Fruit fly (Drosophila melanogaster) whole organism, embryonic: ENCODE data around the gene Kah.

ENCODE experiments used
- Abd-B ChIP-seq: fragments of 200-800 bp; sonication (Bioruptor generic); optimal IDR thresholded peaks from 2 replicates; lab custom pipeline; 2018; ENCODE audit warnings: missing biosample characterization, mild to moderate bottlenecking, missing genetic modification characterization, moderate library complexity
- CG10267 ChIP-seq: fragments of 200-800 bp; sonication (Bioruptor generic); optimal IDR thresholded peaks from 2 replicates; lab custom pipeline; 2018; ENCODE audit warnings: missing biosample characterization, mild to moderate bottlenecking, missing genetic modification characterization, moderate library complexity
- CG10274 ChIP-seq: fragments of 200-800 bp; sonication (Bioruptor generic); optimal IDR thresholded peaks from 3 replicates; lab custom pipeline; 2017; ENCODE audit warnings: missing biosample characterization, mild to moderate bottlenecking, missing genetic modification characterization
- CG10321 ChIP-seq: fragments of 200-800 bp; sonication (Bioruptor generic); IDR thresholded peaks from 2 replicates; pipeline ENCODE4 v1.3.6; 2022; ENCODE audit warnings: missing biosample characterization, missing genetic modification characterization
- CG11093 ChIP-seq: fragments of 200-800 bp; sonication (Bioruptor generic); IDR thresholded peaks from 3 replicates; pipeline ENCODE4 v1.3.6; 2022; ENCODE audit warnings: missing biosample characterization, missing genetic modification characterization
- CG11504 ChIP-seq: fragments of 200-800 bp; sonication (Bioruptor generic); optimal IDR thresholded peaks from 3 replicates; lab custom pipeline; 2019; ENCODE audit warnings: missing biosample characterization, mild to moderate bottlenecking, missing genetic modification characterization, moderate library complexity
- CG12744 ChIP-seq: fragments of 200-800 bp; sonication (Bioruptor generic); optimal IDR thresholded peaks from 2 replicates; lab custom pipeline; 2016; ENCODE audit warnings: missing biosample characterization, missing genetic modification characterization
- CG13624 ChIP-seq: fragments of 200-800 bp; sonication (Bioruptor generic); optimal IDR thresholded peaks from 2 replicates; lab custom pipeline; 2016; ENCODE audit warnings: missing biosample characterization, missing genetic modification characterization
- CG13894 ChIP-seq: fragments of 200-800 bp; sonication (Bioruptor generic); optimal IDR thresholded peaks from 3 replicates; lab custom pipeline; 2018; ENCODE audit warnings: missing biosample characterization, mild to moderate bottlenecking, missing genetic modification characterization, moderate library complexity
- CG15696 ChIP-seq: fragments of 200-800 bp; sonication (Bioruptor generic); optimal IDR thresholded peaks from 2 replicates; lab custom pipeline; 2019; ENCODE audit warnings: missing biosample characterization, mild to moderate bottlenecking, missing genetic modification characterization, moderate library complexity
- CG17328 ChIP-seq: fragments of 200-800 bp; sonication (Bioruptor generic); IDR thresholded peaks from 2 replicates; pipeline ENCODE4 v1.3.6; 2022; ENCODE audit warnings: missing biosample characterization, missing genetic modification characterization
- CG17829 ChIP-seq: fragments of 200-800 bp; optimal IDR thresholded peaks from 2 replicates; lab custom pipeline; 2019; ENCODE audit warnings: missing biosample characterization, mild to moderate bottlenecking, missing genetic modification characterization, moderate library complexity
- CG2202 ChIP-seq: fragments of 200-800 bp; sonication (Bioruptor generic); optimal IDR thresholded peaks from 2 replicates; lab custom pipeline; 2018; ENCODE audit warnings: missing biosample characterization, mild to moderate bottlenecking, missing genetic modification characterization
- CG33213 ChIP-seq: fragments of 200-800 bp; sonication (Bioruptor generic); optimal IDR thresholded peaks from 3 replicates; lab custom pipeline; 2016; ENCODE audit warnings: missing biosample characterization, missing genetic modification characterization
- CG34376 ChIP-seq: fragments of 200-800 bp; sonication (Bioruptor generic); optimal IDR thresholded peaks from 2 replicates; lab custom pipeline; 2018; ENCODE audit warnings: missing biosample characterization, mild to moderate bottlenecking, missing genetic modification characterization
- CG3726 ChIP-seq: fragments of 200-800 bp; sonication (Bioruptor generic); IDR thresholded peaks from 3 replicates; pipeline ENCODE4, ENCODE4 v1.3.6; 2022; ENCODE audit warnings: missing biosample characterization, missing genetic modification characterization
- CG3995 ChIP-seq: fragments of 200-800 bp; sonication (Bioruptor generic); optimal IDR thresholded peaks from 3 replicates; lab custom pipeline; 2016; ENCODE audit warnings: missing biosample characterization, missing genetic modification characterization
- CG6254 ChIP-seq: fragments of 200-800 bp; sonication (Bioruptor generic); optimal IDR thresholded peaks from 3 replicates; lab custom pipeline; 2017; ENCODE audit warnings: mild to moderate bottlenecking, missing biosample characterization, missing genetic modification reagents, missing genetic modification characterization
- CG7745 ChIP-seq: fragments of 200-800 bp; sonication (Bioruptor generic); optimal IDR thresholded peaks from 2 replicates; lab custom pipeline; 2018; ENCODE audit warnings: missing biosample characterization, mild to moderate bottlenecking, missing genetic modification characterization, moderate library complexity
- CG7963 ChIP-seq: fragments of 200-800 bp; sonication (Bioruptor generic); IDR thresholded peaks from 3 replicates; pipeline ENCODE4 v1.3.6; 2022; ENCODE audit warnings: missing biosample characterization, missing genetic modification characterization; ENCODE audit not compliant: partially characterized antibody
- CG8359 ChIP-seq: fragments of 200-800 bp; sonication (Bioruptor generic); optimal IDR thresholded peaks from 2 replicates; lab custom pipeline; 2017; ENCODE audit warnings: missing biosample characterization, mild to moderate bottlenecking, missing genetic modification characterization, borderline replicate concordance
- CG8478 ChIP-seq: fragments of >200 bp; optimal IDR thresholded peaks from 2 replicates; lab custom pipeline; 2018
- CG8765 ChIP-seq: fragments of 200-800 bp; sonication (Bioruptor generic); IDR thresholded peaks from 2 replicates; pipeline ENCODE4 v1.3.6; 2022; ENCODE audit warnings: missing biosample characterization, missing genetic modification characterization
- CrebB ChIP-seq: fragments of 200-800 bp; sonication (Bioruptor generic); optimal IDR thresholded peaks from 3 replicates; lab custom pipeline; 2018; ENCODE audit warnings: missing biosample characterization, mild to moderate bottlenecking, missing genetic modification characterization
- E2f2 ChIP-seq: fragments of 200-800 bp; sonication (Bioruptor generic); IDR thresholded peaks from 2 replicates; pipeline ENCODE4 v1.3.6; 2022; ENCODE audit warnings: missing biosample characterization, missing genetic modification characterization
- ERR ChIP-seq: fragments of 200-800 bp; sonication (Bioruptor generic); optimal IDR thresholded peaks from 2 replicates; lab custom pipeline; 2016; ENCODE audit warnings: missing biosample characterization, missing genetic modification characterization
- Hmr ChIP-seq: fragments of 200-800 bp; sonication (Bioruptor generic); optimal IDR thresholded peaks from 3 replicates; lab custom pipeline; 2017; ENCODE audit warnings: mild to moderate bottlenecking, missing biosample characterization, missing genetic modification reagents, missing genetic modification characterization
- Hr39 ChIP-seq: fragments of >200 bp; optimal IDR thresholded peaks from 2 replicates; lab custom pipeline; 2017
- Jarid2 ChIP-seq: fragments of 200-800 bp; sonication (Bioruptor generic); optimal IDR thresholded peaks from 3 replicates; lab custom pipeline; 2017; ENCODE audit warnings: mild to moderate bottlenecking, missing biosample characterization, missing genetic modification reagents, missing genetic modification characterization
- Lim3 ChIP-seq: fragments of 200-800 bp; sonication (Bioruptor generic); IDR thresholded peaks from 2 replicates; pipeline ENCODE4 v1.3.6; 2022; ENCODE audit warnings: missing biosample characterization, missing genetic modification characterization
- MTF-1 ChIP-seq: fragments of 200-800 bp; sonication (Bioruptor generic); optimal IDR thresholded peaks from 2 replicates; lab custom pipeline; 2018; ENCODE audit warnings: missing biosample characterization, mild to moderate bottlenecking, missing genetic modification characterization, borderline replicate concordance
- Trl ChIP-seq, 3 experiments: fragments of >200 bp in 2 of 3; fragments of 200-800 bp in 1 of 3; sonication (Bioruptor generic) in 1 of 3; optimal IDR thresholded peaks; 2 replicates in 1 of 3; 3 replicates in 2 of 3; lab custom pipeline; 2016 to 2017; ENCODE audit warnings: missing biosample characterization in 1 of 3, missing genetic modification characterization in 1 of 3
- ac ChIP-seq: fragments of 200-800 bp; sonication (Bioruptor generic); optimal IDR thresholded peaks from 3 replicates; lab custom pipeline; 2017; ENCODE audit warnings: missing biosample characterization, mild to moderate bottlenecking, missing genetic modification characterization
- amos ChIP-seq: fragments of 200-800 bp; sonication (Bioruptor generic); IDR thresholded peaks from 2 replicates; pipeline ENCODE4 v1.3.6; 2022; ENCODE audit warnings: missing biosample characterization, missing genetic modification characterization; ENCODE audit not compliant: partially characterized antibody
- ase ChIP-seq: fragments of 200-800 bp; sonication (Bioruptor generic); IDR thresholded peaks from 3 replicates; pipeline ENCODE4 v1.3.6; 2022; ENCODE audit warnings: missing biosample characterization, missing genetic modification characterization
- br ChIP-seq: fragments of >200 bp; optimal IDR thresholded peaks from 2 replicates; lab custom pipeline; 2017
- caup ChIP-seq: fragments of 200-800 bp; sonication (Bioruptor generic); optimal IDR thresholded peaks from 3 replicates; lab custom pipeline; 2017; ENCODE audit warnings: missing biosample characterization, mild to moderate bottlenecking, missing genetic modification characterization, moderate library complexity; ENCODE audit not compliant: severe bottlenecking
- crc ChIP-seq: fragments of 200-800 bp; sonication (Bioruptor generic); optimal IDR thresholded peaks from 2 replicates; lab custom pipeline; 2016; ENCODE audit warnings: missing biosample characterization, missing genetic modification characterization
- dimm ChIP-seq: fragments of 200-800 bp; sonication (Bioruptor generic); IDR thresholded peaks from 2 replicates; pipeline ENCODE4 v1.3.6; 2022; ENCODE audit warnings: missing biosample characterization, missing genetic modification characterization
- eve ChIP-seq, 2 experiments: fragments of >200 bp; optimal IDR thresholded peaks; 2 replicates each; lab custom pipeline; 2017; ENCODE audit warnings: missing biosample characterization in 2 of 2, missing genetic modification characterization in 2 of 2
- fd96Cb ChIP-seq: fragments of 200-800 bp; sonication (Bioruptor generic); optimal IDR thresholded peaks from 2 replicates; lab custom pipeline; 2018; ENCODE audit warnings: missing biosample characterization, mild to moderate bottlenecking, missing genetic modification characterization, moderate library complexity
- fu2 ChIP-seq: fragments of 200-800 bp; sonication (Bioruptor generic); optimal IDR thresholded peaks from 2 replicates; lab custom pipeline; 2016; ENCODE audit warnings: missing biosample characterization, missing genetic modification characterization
- gsb ChIP-seq: fragments of 200-800 bp; sonication (Bioruptor generic); IDR thresholded peaks from 2 replicates; pipeline ENCODE4 v1.3.6; 2022; ENCODE audit warnings: missing biosample characterization, missing genetic modification characterization
- inv ChIP-seq: fragments of 200-800 bp; sonication (Bioruptor generic); IDR thresholded peaks from 2 replicates; pipeline ENCODE4 v1.3.6; 2022; ENCODE audit warnings: missing biosample characterization, missing genetic modification characterization; ENCODE audit not compliant: partially characterized antibody
- ken ChIP-seq: fragments of 200-800 bp; sonication (Bioruptor generic); IDR thresholded peaks from 3 replicates; pipeline ENCODE4 v1.3.6; 2022; ENCODE audit warnings: missing biosample characterization, missing genetic modification characterization
- mirr ChIP-seq: fragments of 200-800 bp; sonication (Bioruptor generic); optimal IDR thresholded peaks from 3 replicates; lab custom pipeline; 2018; ENCODE audit warnings: missing biosample characterization, mild to moderate bottlenecking, missing genetic modification characterization
- pzg ChIP-seq: fragments of 200-800 bp; sonication (Bioruptor generic); optimal IDR thresholded peaks from 3 replicates; lab custom pipeline; 2018; ENCODE audit warnings: missing biosample characterization, mild to moderate bottlenecking, missing genetic modification characterization, moderate library complexity
- ro ChIP-seq: fragments of 200-800 bp; sonication (Bioruptor generic); IDR thresholded peaks from 2 replicates; pipeline ENCODE4 v1.3.6; 2022; ENCODE audit warnings: missing biosample characterization, missing genetic modification characterization
- sima ChIP-seq: fragments of 200-800 bp; sonication (Bioruptor generic); optimal IDR thresholded peaks from 2 replicates; lab custom pipeline; 2016; ENCODE audit warnings: missing biosample characterization, missing genetic modification characterization
- sqz ChIP-seq: fragments of 200-800 bp; sonication (Bioruptor generic); optimal IDR thresholded peaks from 3 replicates; lab custom pipeline; 2018; ENCODE audit warnings: missing biosample characterization, mild to moderate bottlenecking, missing genetic modification characterization
- tna ChIP-seq: fragments of 200-800 bp; sonication (Bioruptor generic); IDR thresholded peaks from 2 replicates; pipeline ENCODE4 v1.3.6; 2022; ENCODE audit warnings: missing biosample characterization, missing genetic modification characterization; ENCODE audit not compliant: partially characterized antibody
- ttk ChIP-seq: fragments of 200-800 bp; sonication (Bioruptor generic); IDR thresholded peaks from 2 replicates; pipeline ENCODE4 v2.1.2; 2022; ENCODE audit warnings: missing biosample characterization, missing genetic modification characterization

The Kah gene

DNA sequence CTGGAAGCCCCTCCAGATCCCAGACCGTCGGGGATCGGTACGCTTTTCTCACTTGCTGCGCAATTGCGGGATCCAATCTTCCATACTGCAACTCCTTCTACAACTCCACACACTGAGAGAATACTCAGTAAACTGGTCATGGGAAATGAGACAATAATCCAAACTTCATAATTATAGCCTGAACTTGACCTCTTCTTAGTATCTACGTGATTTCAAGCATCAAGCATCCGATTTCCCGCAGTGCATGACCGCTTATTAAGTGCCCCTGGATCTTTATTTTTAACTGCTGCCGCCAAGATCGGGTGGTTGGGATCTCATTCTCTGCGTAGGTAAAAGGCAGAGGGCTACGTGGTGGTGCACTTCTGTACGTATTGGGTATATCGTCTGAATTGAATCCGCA lies 2.3 kb upstream of the Kah start (continued):
- TF ChIP-seq CrebB: no peak
- no peak for TF ChIP-seq Hr39
- TF ChIP-seq CG13624: no peak
- TF ChIP-seq CG33213: no peak
- TF ChIP-seq caup (GFP tag; lab: Kevin White, UChicago): no peak
- no peak for TF ChIP-seq Jarid2 (GFP tag; lab: Kevin White, UChicago)
- no peak for TF ChIP-seq Lim3
- no peak for TF ChIP-seq ken (GFP tag; lab: Robert Waterston, UW)
- no peak for TF ChIP-seq CG7745 (tag; lab: Kevin White, UChicago)
- TF ChIP-seq fd96Cb: peak; percentile 5
- no peak for TF ChIP-seq CG3995
- TF ChIP-seq Trl (optimal IDR thresholded peaks at IDR 0.05; lab: Kevin White, UChicago): no peak
- TF ChIP-seq Trl (GFP tag; optimal IDR thresholded peaks at IDR 0.05; lab: Kevin White, UChicago): no peak
- TF ChIP-seq ac (GFP tag; lab: Kevin White, UChicago): no peak
- TF ChIP-seq CG10321: no peak
- no peak for TF ChIP-seq sima (GFP tag; lab: Kevin White, UChicago)
- no peak for TF ChIP-seq CG8359 (GFP tag; lab: Kevin White, UChicago)
- TF ChIP-seq ro (GFP tag; lab: Robert Waterston, UW): no peak
- no peak for TF ChIP-seq br (lab: Kevin White, UChicago)
- no peak for TF ChIP-seq amos (GFP tag; lab: Robert Waterston, UW)
- no peak for TF ChIP-seq CG13894 (tag; lab: Kevin White, UChicago)
- TF ChIP-seq CG8765: 0 out of 2 replicates have a peak, but pooled peaks have one; percentile 29
- no peak for TF ChIP-seq E2f2 (GFP tag; lab: Robert Waterston, UW)
- TF ChIP-seq CG15696: peak; percentile 5
- no peak for TF ChIP-seq ase (GFP tag; lab: Robert Waterston, UW)
- TF ChIP-seq CG3726 (GFP tag; lab: Robert Waterston, UW): 0 out of 3 replicates have a peak, but pooled peaks have one; percentile 34
- no peak for TF ChIP-seq CG12744 (GFP tag; lab: Kevin White, UChicago)
- no peak for TF ChIP-seq MTF-1 (GFP tag; lab: Kevin White, UChicago)
- TF ChIP-seq crc (GFP tag; lab: Kevin White, UChicago): no peak
- TF ChIP-seq CG7963 (GFP tag; lab: Robert Waterston, UW): no peak
- TF ChIP-seq CG10267 (tag; lab: Kevin White, UChicago): peak; percentile 2
- TF ChIP-seq CG2202 (tag; lab: Kevin White, UChicago): no peak
- TF ChIP-seq CG6254: no peak
- no peak for TF ChIP-seq eve (GFP tag; optimal IDR thresholded peaks at IDR 0.05; lab: Kevin White, UChicago)
- no peak for TF ChIP-seq ttk (GFP tag; lab: Robert Waterston, UW)
- TF ChIP-seq CG11504: no peak
- TF ChIP-seq sqz (GFP tag; lab: Kevin White, UChicago): no peak
- no peak for TF ChIP-seq CG11093
- no peak for TF ChIP-seq fu2 (GFP tag; lab: Kevin White, UChicago)
- no peak for TF ChIP-seq dimm (GFP tag; lab: Robert Waterston, UW)
- TF ChIP-seq gsb (GFP tag; lab: Robert Waterston, UW): no peak
- TF ChIP-seq mirr: no peak
- TF ChIP-seq CG34376: no peak
- no peak for TF ChIP-seq Abd-B
- no peak for TF ChIP-seq inv (GFP tag; lab: Robert Waterston, UW)
- no peak for TF ChIP-seq CG10274
- no peak for TF ChIP-seq CG8478 (lab: Kevin White, UChicago)
- no peak for TF ChIP-seq tna (GFP tag; lab: Robert Waterston, UW)
- no peak for TF ChIP-seq pzg
- no peak for TF ChIP-seq Hmr (GFP tag; lab: Kevin White, UChicago)
- no peak for TF ChIP-seq ERR
- 0 out of 2 replicates have a peak, but pooled peaks have one; percentile 37 for TF ChIP-seq CG17328
- TF ChIP-seq CG17829: no peak
